Fruit fly (Drosophila melanogaster) whole organism, embryonic: ENCODE data around the gene CG6527.

ENCODE experiments used
- Abd-B ChIP-seq: fragments of 200-800 bp; sonication (Bioruptor generic); optimal IDR thresholded peaks from 2 replicates; lab custom pipeline; 2018; ENCODE audit warnings: missing biosample characterization, mild to moderate bottlenecking, missing genetic modification characterization, moderate library complexity
- Adf1 ChIP-seq: fragments of 200-800 bp; sonication (Bioruptor generic); IDR thresholded peaks from 2 replicates; pipeline ENCODE4 v1.3.6; 2022; ENCODE audit warnings: missing biosample characterization, missing genetic modification characterization
- C15 ChIP-seq: fragments of 200-800 bp; sonication (Bioruptor generic); IDR thresholded peaks from 3 replicates; pipeline ENCODE4 v1.3.6; 2022; ENCODE audit warnings: missing biosample characterization, missing genetic modification characterization
- CG10147 ChIP-seq: fragments of 200-800 bp; sonication (Bioruptor generic); optimal IDR thresholded peaks from 2 replicates; lab custom pipeline; 2019; ENCODE audit warnings: missing biosample characterization, mild to moderate bottlenecking, missing genetic modification characterization, moderate library complexity
- CG10274 ChIP-seq: fragments of 200-800 bp; sonication (Bioruptor generic); optimal IDR thresholded peaks from 3 replicates; lab custom pipeline; 2017; ENCODE audit warnings: missing biosample characterization, mild to moderate bottlenecking, missing genetic modification characterization
- CG11093 ChIP-seq: fragments of 200-800 bp; sonication (Bioruptor generic); IDR thresholded peaks from 3 replicates; pipeline ENCODE4 v1.3.6; 2022; ENCODE audit warnings: missing biosample characterization, missing genetic modification characterization
- CG12659 ChIP-seq: fragments of 200-800 bp; sonication (Bioruptor generic); optimal IDR thresholded peaks from 3 replicates; lab custom pipeline; 2017; ENCODE audit warnings: mild to moderate bottlenecking, missing biosample characterization, missing genetic modification reagents, missing genetic modification characterization
- CG12769 ChIP-seq: fragments of 200-800 bp; sonication (Bioruptor generic); optimal IDR thresholded peaks from 2 replicates; lab custom pipeline; 2019; ENCODE audit warnings: missing biosample characterization, mild to moderate bottlenecking, missing genetic modification characterization, moderate library complexity
- CG16863 ChIP-seq: fragments of 200-800 bp; sonication (Bioruptor generic); optimal IDR thresholded peaks from 3 replicates; lab custom pipeline; 2016; ENCODE audit warnings: missing biosample characterization, missing genetic modification characterization
- CG17186 ChIP-seq: fragments of 200-800 bp; sonication (Bioruptor generic); optimal IDR thresholded peaks from 3 replicates; lab custom pipeline; 2017; ENCODE audit warnings: missing biosample characterization, missing genetic modification reagents, missing genetic modification characterization
- CG18599 ChIP-seq: fragments of 200-800 bp; sonication (Bioruptor generic); optimal IDR thresholded peaks from 3 replicates; lab custom pipeline; 2017; ENCODE audit warnings: missing biosample characterization, missing genetic modification characterization, mild to moderate bottlenecking, moderate library complexity, missing genetic modification reagents
- CG18764 ChIP-seq: fragments of 200-800 bp; sonication (Bioruptor generic); optimal IDR thresholded peaks from 3 replicates; lab custom pipeline; 2016; ENCODE audit warnings: missing biosample characterization, missing genetic modification characterization
- CG30020 ChIP-seq: fragments of 200-800 bp; optimal IDR thresholded peaks from 2 replicates; lab custom pipeline; 2019; ENCODE audit warnings: missing biosample characterization, mild to moderate bottlenecking, missing genetic modification characterization, moderate library complexity
- CG43689 ChIP-seq: fragments of 200-800 bp; sonication (Bioruptor generic); IDR thresholded peaks from 2 replicates; pipeline ENCODE4 v1.3.6; 2022; ENCODE audit warnings: missing biosample characterization, missing genetic modification characterization
- CG4854 ChIP-seq: fragments of 200-800 bp; sonication (Bioruptor generic); optimal IDR thresholded peaks from 2 replicates; lab custom pipeline; 2016; ENCODE audit warnings: missing biosample characterization, missing genetic modification characterization, inconsistent platforms
- CG7786 ChIP-seq: fragments of 200-800 bp; sonication (Bioruptor generic); optimal IDR thresholded peaks from 2 replicates; lab custom pipeline; 2016; ENCODE audit warnings: missing biosample characterization, missing genetic modification characterization
- CG7928 ChIP-seq: fragments of 200-800 bp; sonication (Bioruptor generic); optimal IDR thresholded peaks from 2 replicates; lab custom pipeline; 2017; ENCODE audit warnings: missing biosample characterization, mild to moderate bottlenecking, missing genetic modification characterization
- CG8924 ChIP-seq: fragments of 200-800 bp; optimal IDR thresholded peaks from 3 replicates; lab custom pipeline; 2019; ENCODE audit warnings: missing biosample characterization, mild to moderate bottlenecking, missing genetic modification characterization, moderate library complexity
- CHES-1-like ChIP-seq: fragments of 200-800 bp; sonication (Bioruptor generic); optimal IDR thresholded peaks from 2 replicates; lab custom pipeline; 2016; ENCODE audit warnings: missing biosample characterization, missing genetic modification characterization
- Camta ChIP-seq: fragments of 200-800 bp; sonication (Bioruptor generic); optimal IDR thresholded peaks from 2 replicates; lab custom pipeline; 2016; ENCODE audit warnings: missing biosample characterization, missing genetic modification characterization
- D19A ChIP-seq: fragments of 200-800 bp; optimal IDR thresholded peaks from 3 replicates; lab custom pipeline; 2019; ENCODE audit warnings: missing biosample characterization, mild to moderate bottlenecking, missing genetic modification characterization, moderate library complexity
- Dek ChIP-seq: fragments of 200-800 bp; sonication (Bioruptor generic); optimal IDR thresholded peaks from 3 replicates; lab custom pipeline; 2019; ENCODE audit warnings: missing biosample characterization, mild to moderate bottlenecking, missing genetic modification characterization, moderate library complexity
- E2f2 ChIP-seq: fragments of 200-800 bp; sonication (Bioruptor generic); IDR thresholded peaks from 2 replicates; pipeline ENCODE4 v1.3.6; 2022; ENCODE audit warnings: missing biosample characterization, missing genetic modification characterization
- Hmr ChIP-seq: fragments of 200-800 bp; sonication (Bioruptor generic); optimal IDR thresholded peaks from 3 replicates; lab custom pipeline; 2017; ENCODE audit warnings: mild to moderate bottlenecking, missing biosample characterization, missing genetic modification reagents, missing genetic modification characterization
- Hr78 ChIP-seq, 2 experiments: fragments of 200-800 bp in 1 of 2; fragments of >200 bp in 1 of 2; sonication (Bioruptor generic) in 1 of 2; optimal IDR thresholded peaks; 2 replicates each; lab custom pipeline; 2017 to 2019; ENCODE audit warnings: missing biosample characterization in 2 of 2, missing genetic modification characterization in 2 of 2, mild to moderate bottlenecking in 1 of 2, moderate library complexity in 1 of 2
- NC2α ChIP-seq: fragments of 200-800 bp; sonication (Bioruptor generic); optimal IDR thresholded peaks from 2 replicates; lab custom pipeline; 2016; ENCODE audit warnings: missing biosample characterization, missing genetic modification characterization
- Nf-YB ChIP-seq: fragments of 200-800 bp; sonication (Bioruptor generic); optimal IDR thresholded peaks from 3 replicates; lab custom pipeline; 2019; ENCODE audit warnings: missing biosample characterization, mild to moderate bottlenecking, missing genetic modification characterization, moderate library complexity
- Nf-YC ChIP-seq: fragments of 200-800 bp; optimal IDR thresholded peaks from 3 replicates; lab custom pipeline; 2019; ENCODE audit warnings: missing biosample characterization, mild to moderate bottlenecking, missing genetic modification characterization, moderate library complexity
- ac ChIP-seq: fragments of 200-800 bp; sonication (Bioruptor generic); optimal IDR thresholded peaks from 3 replicates; lab custom pipeline; 2017; ENCODE audit warnings: missing biosample characterization, mild to moderate bottlenecking, missing genetic modification characterization
- ara ChIP-seq: fragments of 200-800 bp; sonication (Bioruptor generic); IDR thresholded peaks from 2 replicates; pipeline ENCODE4 v1.3.6; 2022; ENCODE audit warnings: missing biosample characterization, missing genetic modification characterization
- bab2 ChIP-seq: fragments of 200-800 bp; sonication (Bioruptor generic); optimal IDR thresholded peaks from 2 replicates; lab custom pipeline; 2016; ENCODE audit warnings: missing biosample characterization, missing genetic modification characterization
- cwo ChIP-seq: fragments of 200-800 bp; sonication (Bioruptor generic); optimal IDR thresholded peaks from 3 replicates; lab custom pipeline; 2017; ENCODE audit warnings: missing biosample characterization, missing genetic modification characterization, mild to moderate bottlenecking, moderate library complexity, missing genetic modification reagents
- dan ChIP-seq: fragments of 200-800 bp; sonication (Bioruptor generic); IDR thresholded peaks from 2 replicates; pipeline ENCODE4 v1.3.6; 2022; ENCODE audit warnings: missing biosample characterization, missing genetic modification characterization
- dati ChIP-seq: fragments of 200-800 bp; sonication (Bioruptor generic); IDR thresholded peaks from 2 replicates; pipeline ENCODE4 v1.3.6; 2022; ENCODE audit warnings: missing biosample characterization, missing genetic modification characterization
- dm ChIP-seq: fragments of 200-800 bp; sonication (Bioruptor generic); optimal IDR thresholded peaks from 3 replicates; lab custom pipeline; 2016; ENCODE audit warnings: missing biosample characterization, missing genetic modification characterization
- dmrt11E ChIP-seq: fragments of 200-800 bp; sonication (Bioruptor generic); optimal IDR thresholded peaks from 3 replicates; lab custom pipeline; 2018; ENCODE audit warnings: missing biosample characterization, mild to moderate bottlenecking, missing genetic modification characterization, moderate library complexity
- dpn ChIP-seq, 2 experiments: fragments of 200-800 bp; sonication (Bioruptor generic); optimal IDR thresholded peaks; 3 replicates each; lab custom pipeline; 2016; ENCODE audit warnings: missing biosample characterization in 2 of 2, missing genetic modification characterization in 2 of 2
- esg ChIP-seq: fragments of 200-800 bp; sonication (Bioruptor generic); conservative IDR thresholded peaks from 2 replicates; pipeline ENCODE4 v1.3.6; 2022; ENCODE audit warnings: missing biosample characterization, missing genetic modification characterization
- exex ChIP-seq: fragments of 200-800 bp; sonication (Bioruptor generic); optimal IDR thresholded peaks from 4 replicates; lab custom pipeline; 2018; ENCODE audit warnings: missing biosample characterization, mild to moderate bottlenecking, missing genetic modification characterization, moderate library complexity
- fd3F ChIP-seq: fragments of 200-800 bp; sonication (Bioruptor generic); optimal IDR thresholded peaks from 2 replicates; lab custom pipeline; 2018; ENCODE audit warnings: missing biosample characterization, mild to moderate bottlenecking, missing genetic modification characterization, moderate library complexity
- fd64A ChIP-seq: fragments of 200-800 bp; sonication (Bioruptor generic); optimal IDR thresholded peaks from 3 replicates; lab custom pipeline; 2018; ENCODE audit warnings: missing biosample characterization, mild to moderate bottlenecking, missing genetic modification characterization
- gfzf ChIP-seq: fragments of 200-800 bp; sonication (Bioruptor generic); optimal IDR thresholded peaks from 2 replicates; lab custom pipeline; 2016; ENCODE audit warnings: missing biosample characterization, mild to moderate bottlenecking, missing genetic modification characterization, moderate library complexity
- hth ChIP-seq: fragments of >200 bp; optimal IDR thresholded peaks from 2 replicates; lab custom pipeline; 2017; ENCODE audit warnings: inconsistent platforms
- inv ChIP-seq: fragments of 200-800 bp; sonication (Bioruptor generic); IDR thresholded peaks from 2 replicates; pipeline ENCODE4 v1.3.6; 2022; ENCODE audit warnings: missing biosample characterization, missing genetic modification characterization; ENCODE audit not compliant: partially characterized antibody
- oc ChIP-seq: fragments of 200-800 bp; sonication (Bioruptor generic); optimal IDR thresholded peaks from 2 replicates; lab custom pipeline; 2018; ENCODE audit warnings: missing biosample characterization, mild to moderate bottlenecking, missing genetic modification characterization, moderate library complexity
- repo ChIP-seq: fragments of 200-800 bp; sonication (Bioruptor generic); optimal IDR thresholded peaks from 2 replicates; lab custom pipeline; 2016; ENCODE audit warnings: missing biosample characterization, missing genetic modification characterization
- sisA ChIP-seq: fragments of 200-800 bp; sonication (Bioruptor generic); IDR thresholded peaks from 2 replicates; pipeline ENCODE4 v1.3.6; 2022; ENCODE audit warnings: missing biosample characterization, missing genetic modification characterization
- slbo ChIP-seq: fragments of 200-800 bp; sonication (Bioruptor generic); IDR thresholded peaks from 2 replicates; pipeline ENCODE4 v1.3.6; 2022; ENCODE audit warnings: missing biosample characterization, missing genetic modification characterization
- sr ChIP-seq: fragments of 200-800 bp; sonication (Bioruptor generic); IDR thresholded peaks from 3 replicates; pipeline ENCODE4 v1.3.6; 2022; ENCODE audit warnings: missing biosample characterization, missing genetic modification characterization
- wdn ChIP-seq: fragments of 200-800 bp; sonication (Bioruptor generic); IDR thresholded peaks from 2 replicates; pipeline ENCODE4 v1.3.6; 2022; ENCODE audit warnings: missing biosample characterization, missing genetic modification characterization
- z ChIP-seq: fragments of 200-800 bp; sonication (Bioruptor generic); IDR thresholded peaks from 3 replicates; pipeline ENCODE4 v1.3.6; 2022; ENCODE audit warnings: missing biosample characterization, missing genetic modification characterization

The CG6527 gene

dm6 chr3L:10518945-10519344, 39.9 kb downstream of the CG6527 start (continued):
- TF ChIP-seq Abd-B (GFP tag; lab: Kevin White, UChicago) (no peak), CG8924 (tag; lab: Kevin White, UChicago) (peak; percentile 83), oc (tag; lab: Kevin White, UChicago) (peak; percentile 65), dan (GFP tag; lab: Robert Waterston, UW) (no peak), Hr78 (GFP tag; optimal IDR thresholded peaks at IDR 0.05; lab: Kevin White, UChicago) (peak in 1 of 2 experiments; percentile 15), CG10274 (GFP tag; lab: Kevin White, UChicago) (peak; percentile 67), repo (GFP tag; lab: Kevin White, UChicago) (peak; percentile 79), bab2 (peak; percentile 81), CG4854 (GFP tag; lab: Kevin White, UChicago) (peak; percentile 82), exex (tag; lab: Kevin White, UChicago) (peak; percentile 28), inv (GFP tag; lab: Robert Waterston, UW) (no peak), Nf-YB (GFP tag; lab: Kevin White, UChicago) (peak; percentile 76), CG17186 (GFP tag; lab: Kevin White, UChicago) (peak; percentile 78), dpn (GFP tag; optimal IDR thresholded peaks at IDR 0.05; lab: Kevin White, UChicago) (peak; percentile 28 to 76), CHES-1-like (GFP tag; lab: Kevin White, UChicago) (peak; percentile 76), CG30020 (no peak), C15 (GFP tag; lab: Robert Waterston, UW) (no peak), NC2α (GFP tag; lab: Kevin White, UChicago) (peak; percentile 87), sr (GFP tag; lab: Robert Waterston, UW) (peak; percentile 72; the same call in 2 of the 3 replicates), wdn (GFP tag; lab: Robert Waterston, UW) (no peak), CG7786 (peak; percentile 69), slbo (no peak), CG43689 (GFP tag; lab: Robert Waterston, UW) (no peak), cwo (peak; percentile 45), gfzf (no peak), CG10147 (peak; percentile 37), sisA (GFP tag; lab: Robert Waterston, UW) (no peak), fd64A (peak; percentile 92), CG11093 (GFP tag; lab: Robert Waterston, UW) (no peak), Hmr (GFP tag; lab: Kevin White, UChicago) (peak; percentile 66), Adf1 (GFP tag; lab: Robert Waterston, UW) (no peak), Nf-YC (tag; lab: Kevin White, UChicago) (no peak), E2f2 (peak; percentile 33; the same call in 1 of the 2 replicates), hth (lab: Kevin White, UChicago) (no peak), z (GFP tag; lab: Robert Waterston, UW) (peak; percentile 66; the same call in 2 of the 3 replicates), Camta (peak; percentile 89), CG18599 (GFP tag; lab: Kevin White, UChicago) (peak; percentile 75), CG16863 (GFP tag; lab: Kevin White, UChicago) (peak; percentile 81), CG18764 (GFP tag; lab: Kevin White, UChicago) (peak; percentile 85), Dek (no peak), ara (peak; percentile 88), D19A (tag; lab: Kevin White, UChicago) (peak; percentile 57), dati (GFP tag; lab: Robert Waterston, UW) (peak; percentile 60), dmrt11E (peak; percentile 92), CG12659 (GFP tag; lab: Kevin White, UChicago) (peak; percentile 34), CG7928 (GFP tag; lab: Kevin White, UChicago) (no peak), esg (GFP tag; lab: Robert Waterston, UW) (no peak), CG12769 (peak; percentile 46), fd3F (no peak), dm (GFP tag; lab: Kevin White, UChicago) (peak; percentile 62), ac (GFP tag; lab: Kevin White, UChicago) (peak; percentile 99)
